Worm (Caenorhabditis elegans) whole organism, L2 larva: ENCODE data around the gene srsx-14.

Experiments
- F13H6.1 ChIP-seq: sonication (generic microtip); optimal IDR thresholded peaks from 2 replicates; lab custom pipeline; 2016; ENCODE audit warnings: missing genetic modification characterization, missing compliant biosample characterization
- R02D3.7 ChIP-seq: fragments of 150-350 bp; optimal IDR thresholded peaks from 2 replicates; lab custom pipeline; 2014; ENCODE audit warnings: missing biosample characterization, missing genetic modification characterization
- Y55F3AM.14 ChIP-seq: fragments of 200-800 bp; sonication (Bioruptor generic); optimal IDR thresholded peaks from 2 replicates; lab custom pipeline; 2018; ENCODE audit warnings: mild to moderate bottlenecking, missing genetic modification characterization, missing compliant biosample characterization
- aly-2 ChIP-seq: fragments of 150-350 bp; optimal IDR thresholded peaks from 2 replicates; lab custom pipeline; 2014; ENCODE audit warnings: missing biosample characterization, missing genetic modification characterization
- ama-1 ChIP-seq: fragments of 150-350 bp; optimal IDR thresholded peaks from 2 replicates; lab custom pipeline; 2018; ENCODE audit warnings: inconsistent platforms
- blmp-1 ChIP-seq: sonication (generic microtip); optimal IDR thresholded peaks from 2 replicates; lab custom pipeline; 2017; ENCODE audit warnings: missing genetic modification characterization, mild to moderate bottlenecking, missing compliant biosample characterization, antibody characterized with exemption, moderate library complexity; ENCODE audit not compliant: insufficient read depth
- ceh-82 ChIP-seq: fragments of 150-350 bp; optimal IDR thresholded peaks from 2 replicates; lab custom pipeline; 2014; ENCODE audit warnings: missing biosample characterization, missing genetic modification characterization
- crh-2 ChIP-seq: sonication (generic microtip); optimal IDR thresholded peaks from 2 replicates; lab custom pipeline; 2017; ENCODE audit warnings: missing biosample characterization, missing genetic modification characterization
- egl-27 ChIP-seq: sonication (generic microtip); optimal IDR thresholded peaks from 3 replicates; lab custom pipeline; 2017; ENCODE audit warnings: missing biosample characterization, missing genetic modification reagents, missing genetic modification characterization
- elt-3 ChIP-seq: sonication (generic microtip); optimal IDR thresholded peaks from 2 replicates; lab custom pipeline; 2017; ENCODE audit warnings: missing biosample characterization, missing genetic modification characterization
- lin-11 ChIP-seq: fragments of 150-350 bp; sonication (generic microtip); optimal IDR thresholded peaks from 2 replicates; lab custom pipeline; 2014; ENCODE audit warnings: missing biosample characterization, missing genetic modification characterization, inconsistent platforms, mixed read lengths
- lin-13 ChIP-seq: fragments of 150-350 bp; optimal IDR thresholded peaks from 2 replicates; lab custom pipeline; 2014; ENCODE audit warnings: missing biosample characterization, missing genetic modification reagents, missing genetic modification characterization
- lin-39 ChIP-seq: fragments of 150-350 bp; optimal IDR thresholded peaks from 2 replicates; lab custom pipeline; 2014; ENCODE audit warnings: missing biosample characterization, missing genetic modification reagents, missing genetic modification characterization
- mdl-1 ChIP-seq, 2 experiments: fragments of 150-350 bp in 1 of 2; sonication (generic microtip) in 1 of 2; optimal IDR thresholded peaks; 2 replicates each; lab custom pipeline; 2017; ENCODE audit warnings: missing biosample characterization in 2 of 2, missing genetic modification characterization in 2 of 2
- nhr-11 ChIP-seq: fragments of 150-350 bp; optimal IDR thresholded peaks from 2 replicates; lab custom pipeline; 2014; ENCODE audit warnings: missing biosample characterization, missing genetic modification characterization
- nhr-129 ChIP-seq: fragments of 150-350 bp; optimal IDR thresholded peaks from 2 replicates; lab custom pipeline; 2014; ENCODE audit warnings: missing biosample characterization, missing genetic modification characterization
- nhr-21 ChIP-seq: fragments of 150-350 bp; optimal IDR thresholded peaks from 2 replicates; lab custom pipeline; 2014; ENCODE audit warnings: missing biosample characterization, missing genetic modification characterization
- nhr-237 ChIP-seq: fragments of 150-350 bp; optimal IDR thresholded peaks from 2 replicates; lab custom pipeline; 2014; ENCODE audit warnings: missing biosample characterization, missing genetic modification characterization
- nhr-25 ChIP-seq: fragments of 150-350 bp; sonication (generic microtip); optimal IDR thresholded peaks from 3 replicates; lab custom pipeline; 2014; ENCODE audit warnings: missing biosample characterization, missing genetic modification characterization
- sem-4 ChIP-seq: fragments of 150-350 bp; optimal IDR thresholded peaks from 2 replicates; lab custom pipeline; 2014; ENCODE audit warnings: missing biosample characterization, missing genetic modification reagents, missing genetic modification characterization
- sma-3 ChIP-seq: sonication (generic microtip); optimal IDR thresholded peaks from 2 replicates; lab custom pipeline; 2016; ENCODE audit warnings: missing genetic modification reagents, missing genetic modification characterization, missing compliant biosample characterization
- sma-9 ChIP-seq, 2 experiments: fragments of 150-350 bp in 1 of 2; sonication (generic microtip) in 1 of 2; optimal IDR thresholded peaks; 2 replicates each; lab custom pipeline; 2014 to 2016; ENCODE audit warnings: missing genetic modification characterization in 2 of 2, mild to moderate bottlenecking in 1 of 2, missing biosample characterization in 1 of 2, missing compliant biosample characterization in 1 of 2, missing genetic modification reagents in 1 of 2, moderate library complexity in 1 of 2
- snpc-4 ChIP-seq: fragments of 150-350 bp; optimal IDR thresholded peaks from 2 replicates; lab custom pipeline; 2014; ENCODE audit warnings: missing biosample characterization, missing genetic modification characterization
- zag-1 ChIP-seq: fragments of 150-350 bp; optimal IDR thresholded peaks from 2 replicates; lab custom pipeline; 2014; ENCODE audit warnings: missing biosample characterization, missing genetic modification characterization
- ztf-1 ChIP-seq: fragments of 200-800 bp; sonication (Bioruptor generic); conservative IDR thresholded peaks from 2 replicates; pipeline ENCODE4 v1.3.6; 2022; ENCODE audit warnings: missing genetic modification characterization, missing compliant biosample characterization
- ztf-11 ChIP-seq: sonication (generic microtip); optimal IDR thresholded peaks from 2 replicates; lab custom pipeline; 2017; ENCODE audit warnings: missing biosample characterization, missing genetic modification characterization

srsx-14 gene

DNA sequence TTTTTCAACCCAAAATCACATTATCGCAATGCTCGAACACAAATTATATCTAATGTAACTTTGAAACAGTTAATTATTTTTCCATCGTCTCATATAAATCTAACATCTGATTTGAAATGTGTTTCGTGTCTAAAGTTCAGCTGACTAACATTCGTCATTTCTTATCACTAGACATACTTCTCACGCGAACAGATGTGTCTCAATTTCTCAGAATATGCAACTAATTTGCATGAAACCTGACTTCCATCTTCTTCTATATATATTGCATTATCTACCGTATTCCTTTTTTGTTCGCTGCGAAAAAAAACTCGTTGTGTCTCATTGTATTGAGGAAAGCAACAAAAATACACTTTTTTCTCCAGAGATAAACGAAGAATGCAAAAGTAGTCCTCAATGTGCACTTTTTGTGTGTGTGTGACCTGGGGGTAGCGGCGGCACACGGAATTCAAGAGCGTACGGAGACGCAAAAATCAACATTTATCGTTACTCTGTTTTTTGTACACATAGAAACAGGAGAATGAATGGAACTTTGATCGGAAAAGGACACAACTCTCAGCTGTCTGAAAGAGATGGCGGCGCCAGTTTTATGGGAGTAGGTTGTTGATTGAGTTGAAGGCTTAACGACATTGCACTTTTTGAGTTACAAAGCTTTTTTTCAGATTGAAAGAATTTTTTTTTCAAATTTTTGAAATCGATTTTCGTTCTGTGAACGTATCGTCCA is 46.2 kb downstream of the srsx-14 start:
- no peak for TF ChIP-seq snpc-4
- no peak for TF ChIP-seq nhr-237 (tag; lab: Kevin White, UChicago)
- no peak for TF ChIP-seq sem-4 (tag; lab: Kevin White, UChicago)
- TF ChIP-seq sma-3: no peak
- TF ChIP-seq nhr-25: no peak
- no peak for TF ChIP-seq lin-13 (GFP tag; lab: Kevin White, UChicago)
- no peak for TF ChIP-seq blmp-1 (tag; lab: Kevin White, UChicago)
- no peak for TF ChIP-seq nhr-129 (tag; lab: Kevin White, UChicago)
- no peak for TF ChIP-seq ama-1
- TF ChIP-seq egl-27 (tag; lab: Kevin White, UChicago): no peak
- no peak for TF ChIP-seq zag-1 (tag; lab: Kevin White, UChicago)
- no peak for TF ChIP-seq ztf-11 (tag; lab: Kevin White, UChicago)
- peak; percentile 1 for TF ChIP-seq nhr-21
- TF ChIP-seq F13H6.1 (tag; lab: Kevin White, UChicago): no peak
- TF ChIP-seq Y55F3AM.14 (GFP tag; lab: Kevin White, UChicago): no peak
- TF ChIP-seq ceh-82 (tag; lab: Kevin White, UChicago): no peak
- peak; percentile 48 for TF ChIP-seq sma-9 (GFP tag; optimal IDR thresholded peaks at IDR 0.05; lab: Kevin White, UChicago)
- TF ChIP-seq sma-9 (tag; optimal IDR thresholded peaks at IDR 0.05; lab: Kevin White, UChicago): no peak
- TF ChIP-seq elt-3 (tag; lab: Kevin White, UChicago): no peak
- TF ChIP-seq lin-39 (tag; lab: Kevin White, UChicago): no peak
- no peak for TF ChIP-seq ztf-1 (GFP tag; lab: Robert Waterston, UW)
- TF ChIP-seq mdl-1 (tag; optimal IDR thresholded peaks at IDR 0.05; lab: Kevin White, UChicago): no peak
- TF ChIP-seq aly-2: no peak
- TF ChIP-seq R02D3.7: no peak
- TF ChIP-seq lin-11 (tag; lab: Kevin White, UChicago): no peak
- TF ChIP-seq crh-2 (tag; lab: Kevin White, UChicago): peak; percentile 21
- no peak for TF ChIP-seq nhr-11 (tag; lab: Kevin White, UChicago)
